Fruit fly (Drosophila melanogaster) whole organism, embryonic: Measurements from ENCODE around the gene ct.

ENCODE experiments used
- Adf1 ChIP-seq: fragments of 200-800 bp; sonication (Bioruptor generic); IDR thresholded peaks from 2 replicates; pipeline ENCODE4 v1.3.6; 2022; ENCODE audit warnings: missing biosample characterization, missing genetic modification characterization
- CG10147 ChIP-seq: fragments of 200-800 bp; sonication (Bioruptor generic); optimal IDR thresholded peaks from 2 replicates; lab custom pipeline; 2019; ENCODE audit warnings: missing biosample characterization, mild to moderate bottlenecking, missing genetic modification characterization, moderate library complexity
- CG10959 ChIP-seq: fragments of 200-800 bp; sonication (Bioruptor generic); IDR thresholded peaks from 2 replicates; pipeline ENCODE4 v1.3.6; 2022; ENCODE audit warnings: missing biosample characterization, missing genetic modification characterization
- CG12391 ChIP-seq: fragments of 200-800 bp; sonication (Bioruptor generic); optimal IDR thresholded peaks from 3 replicates; lab custom pipeline; 2018; ENCODE audit warnings: missing biosample characterization, mild to moderate bottlenecking, missing genetic modification characterization, moderate library complexity
- CG13287 ChIP-seq: fragments of 200-800 bp; sonication (Bioruptor generic); IDR thresholded peaks from 2 replicates; pipeline ENCODE4 v1.3.6; 2022; ENCODE audit warnings: missing biosample characterization, missing genetic modification characterization; ENCODE audit not compliant: partially characterized antibody
- CG15601 ChIP-seq: fragments of 200-800 bp; sonication (Bioruptor generic); optimal IDR thresholded peaks from 3 replicates; lab custom pipeline; 2019; ENCODE audit warnings: missing biosample characterization, mild to moderate bottlenecking, missing genetic modification characterization, moderate library complexity
- CG17829 ChIP-seq: fragments of 200-800 bp; optimal IDR thresholded peaks from 2 replicates; lab custom pipeline; 2019; ENCODE audit warnings: missing biosample characterization, mild to moderate bottlenecking, missing genetic modification characterization, moderate library complexity
- CG18011 ChIP-seq: fragments of 200-800 bp; sonication (Bioruptor generic); optimal IDR thresholded peaks from 2 replicates; lab custom pipeline; 2017; ENCODE audit warnings: missing biosample characterization, missing genetic modification characterization, mild to moderate bottlenecking, moderate library complexity, missing genotype
- CG2120 ChIP-seq: fragments of 200-800 bp; sonication (Bioruptor generic); optimal IDR thresholded peaks from 3 replicates; lab custom pipeline; 2016; ENCODE audit warnings: missing biosample characterization, missing genetic modification characterization
- CG2199 ChIP-seq: fragments of 200-800 bp; sonication (Bioruptor generic); IDR thresholded peaks from 3 replicates; pipeline ENCODE4 v1.3.6; 2022; ENCODE audit warnings: missing biosample characterization, missing genetic modification characterization
- CG2712 ChIP-seq: fragments of 200-800 bp; optimal IDR thresholded peaks from 3 replicates; lab custom pipeline; 2019; ENCODE audit warnings: missing biosample characterization, mild to moderate bottlenecking, missing genetic modification characterization, moderate library complexity
- CG30431 ChIP-seq: fragments of 200-800 bp; sonication (Bioruptor generic); optimal IDR thresholded peaks from 2 replicates; lab custom pipeline; 2017; ENCODE audit warnings: missing biosample characterization, missing genetic modification characterization
- CG31224 ChIP-seq: fragments of 200-800 bp; sonication (Bioruptor generic); IDR thresholded peaks from 2 replicates; pipeline ENCODE4 v1.3.6; 2022; ENCODE audit warnings: missing biosample characterization, missing genetic modification characterization
- CG32767 ChIP-seq: fragments of 200-800 bp; sonication (Bioruptor generic); IDR thresholded peaks from 2 replicates; pipeline ENCODE4 v1.3.6; 2022; ENCODE audit warnings: missing biosample characterization, missing genetic modification characterization
- CG33213 ChIP-seq: fragments of 200-800 bp; sonication (Bioruptor generic); optimal IDR thresholded peaks from 3 replicates; lab custom pipeline; 2016; ENCODE audit warnings: missing biosample characterization, missing genetic modification characterization
- CG6272 ChIP-seq: fragments of 200-800 bp; sonication (Bioruptor generic); IDR thresholded peaks from 2 replicates; pipeline ENCODE4 v1.3.6; 2022; ENCODE audit warnings: missing biosample characterization, missing genetic modification characterization
- CG7357 ChIP-seq: fragments of 200-800 bp; sonication (Bioruptor generic); IDR thresholded peaks from 3 replicates; pipeline ENCODE4 v1.3.6; 2022; ENCODE audit warnings: missing biosample characterization, missing genetic modification characterization
- CG7928 ChIP-seq: fragments of 200-800 bp; sonication (Bioruptor generic); optimal IDR thresholded peaks from 2 replicates; lab custom pipeline; 2017; ENCODE audit warnings: missing biosample characterization, mild to moderate bottlenecking, missing genetic modification characterization
- CG8290 ChIP-seq, 3 experiments: fragments of 200-800 bp; sonication (Bioruptor generic); optimal IDR thresholded peaks; 2 replicates each; lab custom pipeline; 2016 to 2019; ENCODE audit warnings: missing biosample characterization in 3 of 3, missing genetic modification characterization in 3 of 3, mild to moderate bottlenecking in 2 of 3, moderate library complexity in 1 of 3
- CG9609 ChIP-seq: fragments of 200-800 bp; sonication (Bioruptor generic); optimal IDR thresholded peaks from 3 replicates; lab custom pipeline; 2016; ENCODE audit warnings: missing biosample characterization, missing genetic modification characterization
- CG9727 ChIP-seq: fragments of 200-800 bp; sonication (Bioruptor generic); optimal IDR thresholded peaks from 3 replicates; lab custom pipeline; 2017; ENCODE audit warnings: missing biosample characterization, mild to moderate bottlenecking, missing genetic modification characterization
- CTCF ChIP-seq: fragments of 200-800 bp; sonication (Bioruptor generic); optimal IDR thresholded peaks from 2 replicates; lab custom pipeline; 2017; ENCODE audit warnings: missing biosample characterization, mild to moderate bottlenecking, missing genetic modification characterization, moderate library complexity
- CoRest ChIP-seq: fragments of 200-800 bp; sonication (Bioruptor generic); optimal IDR thresholded peaks from 3 replicates; lab custom pipeline; 2018; ENCODE audit warnings: missing biosample characterization, mild to moderate bottlenecking, missing genetic modification characterization, moderate library complexity
- Dp ChIP-seq: fragments of 200-800 bp; sonication (Bioruptor generic); optimal IDR thresholded peaks from 2 replicates; lab custom pipeline; 2018; ENCODE audit warnings: missing biosample characterization, mild to moderate bottlenecking, missing genetic modification characterization, moderate library complexity
- E2f2 ChIP-seq: fragments of 200-800 bp; sonication (Bioruptor generic); IDR thresholded peaks from 2 replicates; pipeline ENCODE4 v1.3.6; 2022; ENCODE audit warnings: missing biosample characterization, missing genetic modification characterization
- HmgD ChIP-seq: fragments of 200-800 bp; sonication (Bioruptor generic); optimal IDR thresholded peaks from 3 replicates; lab custom pipeline; 2016; ENCODE audit warnings: missing biosample characterization, missing genetic modification characterization
- Lhr ChIP-seq: fragments of 200-800 bp; sonication (Bioruptor generic); optimal IDR thresholded peaks from 3 replicates; lab custom pipeline; 2017; ENCODE audit warnings: mild to moderate bottlenecking, missing biosample characterization, missing genetic modification reagents, missing genetic modification characterization
- Lpt ChIP-seq: fragments of >200 bp; optimal IDR thresholded peaks from 2 replicates; lab custom pipeline; 2018; ENCODE audit warnings: missing biosample characterization, missing genetic modification characterization
- Myb ChIP-seq: fragments of 200-800 bp; sonication (Bioruptor generic); optimal IDR thresholded peaks from 2 replicates; lab custom pipeline; 2016; ENCODE audit warnings: missing biosample characterization, missing genetic modification characterization
- Sin3A ChIP-seq: fragments of >200 bp; optimal IDR thresholded peaks from 2 replicates; lab custom pipeline; 2018
- Sry-β ChIP-seq: fragments of 200-800 bp; sonication (Bioruptor generic); optimal IDR thresholded peaks from 2 replicates; lab custom pipeline; 2018; ENCODE audit warnings: missing biosample characterization, mild to moderate bottlenecking, missing genetic modification characterization, moderate library complexity
- bigmax ChIP-seq: fragments of 200-800 bp; sonication (Bioruptor generic); optimal IDR thresholded peaks from 2 replicates; lab custom pipeline; 2018; ENCODE audit warnings: missing biosample characterization, mild to moderate bottlenecking, missing genetic modification characterization
- dimm ChIP-seq: fragments of 200-800 bp; sonication (Bioruptor generic); IDR thresholded peaks from 2 replicates; pipeline ENCODE4 v1.3.6; 2022; ENCODE audit warnings: missing biosample characterization, missing genetic modification characterization
- fd96Cb ChIP-seq: fragments of 200-800 bp; sonication (Bioruptor generic); optimal IDR thresholded peaks from 2 replicates; lab custom pipeline; 2018; ENCODE audit warnings: missing biosample characterization, mild to moderate bottlenecking, missing genetic modification characterization, moderate library complexity
- gfzf ChIP-seq: fragments of 200-800 bp; sonication (Bioruptor generic); optimal IDR thresholded peaks from 2 replicates; lab custom pipeline; 2016; ENCODE audit warnings: missing biosample characterization, mild to moderate bottlenecking, missing genetic modification characterization, moderate library complexity
- gro ChIP-seq: fragments of 200-800 bp; sonication (Bioruptor generic); optimal IDR thresholded peaks from 2 replicates; lab custom pipeline; 2016; ENCODE audit warnings: missing biosample characterization, missing genetic modification characterization
- her ChIP-seq: fragments of 200-800 bp; sonication (Bioruptor generic); optimal IDR thresholded peaks from 2 replicates; lab custom pipeline; 2016; ENCODE audit warnings: missing biosample characterization, missing genetic modification characterization
- insv ChIP-seq, 2 experiments: fragments of 200-800 bp; sonication (Bioruptor generic); optimal IDR thresholded peaks; 3 replicates each; lab custom pipeline; 2016 to 2018; ENCODE audit warnings: missing biosample characterization in 2 of 2, missing genetic modification characterization in 2 of 2
- luna ChIP-seq: fragments of 200-800 bp; sonication (Bioruptor generic); optimal IDR thresholded peaks from 2 replicates; lab custom pipeline; 2016; ENCODE audit warnings: missing biosample characterization, missing genetic modification characterization
- pfk ChIP-seq: fragments of 200-800 bp; sonication (Bioruptor generic); optimal IDR thresholded peaks from 2 replicates; lab custom pipeline; 2018; ENCODE audit warnings: missing biosample characterization, mild to moderate bottlenecking, missing genetic modification characterization, moderate library complexity
- pzg ChIP-seq: fragments of 200-800 bp; sonication (Bioruptor generic); optimal IDR thresholded peaks from 3 replicates; lab custom pipeline; 2018; ENCODE audit warnings: missing biosample characterization, mild to moderate bottlenecking, missing genetic modification characterization, moderate library complexity
- slp2 ChIP-seq: fragments of 200-800 bp; sonication (Bioruptor generic); optimal IDR thresholded peaks from 2 replicates; lab custom pipeline; 2016; ENCODE audit warnings: missing biosample characterization, missing genetic modification characterization
- tna ChIP-seq: fragments of 200-800 bp; sonication (Bioruptor generic); IDR thresholded peaks from 2 replicates; pipeline ENCODE4 v1.3.6; 2022; ENCODE audit warnings: missing biosample characterization, missing genetic modification characterization; ENCODE audit not compliant: partially characterized antibody

The ct gene

dm6 chrX:7678824-7679223 lies 70.6 kb downstream of the ct start (continued):
- no peak for TF ChIP-seq luna
- peak; percentile 73 for TF ChIP-seq CG7928 (GFP tag; lab: Kevin White, UChicago)
- TF ChIP-seq CG9727 = no peak
- TF ChIP-seq CG2712 = peak; percentile 32
- TF ChIP-seq CG17829 (tag; lab: Kevin White, UChicago) = peak; percentile 40
- no peak for TF ChIP-seq CG32767 (GFP tag; lab: Robert Waterston, UW)
- peak; percentile 49 for TF ChIP-seq E2f2 (GFP tag; lab: Robert Waterston, UW)
- no peak for TF ChIP-seq Sry-β (GFP tag; lab: Kevin White, UChicago)
- peak; percentile 1 for TF ChIP-seq CG12391 (tag; lab: Kevin White, UChicago)
- TF ChIP-seq Dp (GFP tag; lab: Kevin White, UChicago) = peak; percentile 53
- no peak for TF ChIP-seq Lpt (GFP tag; lab: Kevin White, UChicago)
- TF ChIP-seq CG10959 = no peak
- peak; percentile 56 for TF ChIP-seq pzg (GFP tag; lab: Kevin White, UChicago)
- TF ChIP-seq CG18011 (GFP tag; lab: Kevin White, UChicago) = peak; percentile 97
- TF ChIP-seq gfzf (GFP tag; lab: Kevin White, UChicago) = peak; percentile 48
- peak; percentile 41; the same call in 1 of the 2 replicates for TF ChIP-seq CG13287
- peak; percentile 20 for TF ChIP-seq HmgD
- no peak for TF ChIP-seq pfk (GFP tag; lab: Kevin White, UChicago)
- peak in 1 of 2 experiments; percentile 32 for TF ChIP-seq insv (GFP tag; optimal IDR thresholded peaks at IDR 0.05; lab: Kevin White, UChicago)
- TF ChIP-seq CG31224 = no peak
- peak; percentile 61 for TF ChIP-seq CoRest (tag; lab: Kevin White, UChicago)
- TF ChIP-seq fd96Cb (tag; lab: Kevin White, UChicago) = no peak
- no peak for TF ChIP-seq slp2
- TF ChIP-seq CG8290 (GFP tag; optimal IDR thresholded peaks at IDR 0.05; lab: Kevin White, UChicago) = peak; percentile 8
- no peak for TF ChIP-seq CG8290 (tag; optimal IDR thresholded peaks at IDR 0.05; lab: Kevin White, UChicago)
- no peak for TF ChIP-seq CG7357 (GFP tag; lab: Robert Waterston, UW)
- TF ChIP-seq gro (GFP tag; lab: Kevin White, UChicago) = peak; percentile 19
- TF ChIP-seq Sin3A (lab: Kevin White, UChicago) = no peak
- peak; percentile 4 for TF ChIP-seq CG2120 (GFP tag; lab: Kevin White, UChicago)
- TF ChIP-seq CG30431 = no peak
- TF ChIP-seq CG15601 (tag; lab: Kevin White, UChicago) = peak; percentile 12
- TF ChIP-seq bigmax = peak; percentile 97
- no peak for TF ChIP-seq CG6272 (GFP tag; lab: Robert Waterston, UW)
- peak; percentile 42 for TF ChIP-seq CG33213
- TF ChIP-seq CG9609 (GFP tag; lab: Kevin White, UChicago) = no peak
- TF ChIP-seq Myb (GFP tag; lab: Kevin White, UChicago) = peak; percentile 98
- no peak for TF ChIP-seq tna (GFP tag; lab: Robert Waterston, UW)
- TF ChIP-seq CTCF (GFP tag; lab: Kevin White, UChicago) = peak; percentile 94
- TF ChIP-seq dimm (GFP tag; lab: Robert Waterston, UW) = no peak
- TF ChIP-seq CG10147 (GFP tag; lab: Kevin White, UChicago) = peak; percentile 28
- TF ChIP-seq her (GFP tag; lab: Kevin White, UChicago) = peak; percentile 10
- TF ChIP-seq Lhr (GFP tag; lab: Kevin White, UChicago) = peak; percentile 86
- peak; percentile 88; the same call in 2 of the 3 replicates for TF ChIP-seq CG2199 (GFP tag; lab: Robert Waterston, UW)
- no peak for TF ChIP-seq Adf1 (GFP tag; lab: Robert Waterston, UW)
